Fruit fly (Drosophila melanogaster) whole organism, embryonic: ENCODE measurements around the gene GAPsec.

Source experiments
- B-H2 ChIP-seq: fragments of 200-800 bp; sonication (Bioruptor generic); optimal IDR thresholded peaks from 2 replicates; lab custom pipeline; 2018; ENCODE audit warnings: missing biosample characterization, mild to moderate bottlenecking, missing genetic modification characterization
- Bgb ChIP-seq: fragments of 200-800 bp; sonication (Bioruptor generic); IDR thresholded peaks from 2 replicates; pipeline ENCODE4 v1.3.6; 2022; ENCODE audit warnings: missing biosample characterization, missing genetic modification characterization; ENCODE audit not compliant: partially characterized antibody
- CG11093 ChIP-seq: fragments of 200-800 bp; sonication (Bioruptor generic); IDR thresholded peaks from 3 replicates; pipeline ENCODE4 v1.3.6; 2022; ENCODE audit warnings: missing biosample characterization, missing genetic modification characterization
- CG13287 ChIP-seq: fragments of 200-800 bp; sonication (Bioruptor generic); IDR thresholded peaks from 2 replicates; pipeline ENCODE4 v1.3.6; 2022; ENCODE audit warnings: missing biosample characterization, missing genetic modification characterization; ENCODE audit not compliant: partially characterized antibody
- CG14050 ChIP-seq: fragments of 200-800 bp; sonication (Bioruptor generic); IDR thresholded peaks from 3 replicates; pipeline ENCODE4 v1.3.6; 2022; ENCODE audit warnings: missing biosample characterization, missing genetic modification characterization
- CG14441 ChIP-seq: fragments of 200-800 bp; sonication (Bioruptor generic); IDR thresholded peaks from 2 replicates; pipeline ENCODE4 v1.3.6; 2022; ENCODE audit warnings: missing biosample characterization, missing genetic modification characterization
- CG16813 ChIP-seq: fragments of 200-800 bp; sonication (Bioruptor generic); IDR thresholded peaks from 3 replicates; pipeline ENCODE4 v1.3.6; 2022; ENCODE audit warnings: missing biosample characterization, missing genetic modification characterization; ENCODE audit not compliant: partially characterized antibody
- CG17361 ChIP-seq: fragments of 200-800 bp; sonication (Bioruptor generic); IDR thresholded peaks from 3 replicates; pipeline ENCODE4 v1.3.6; 2022; ENCODE audit warnings: missing biosample characterization, missing genetic modification characterization
- CG2116 ChIP-seq: fragments of 200-800 bp; sonication (Bioruptor generic); optimal IDR thresholded peaks from 3 replicates; lab custom pipeline; 2018; ENCODE audit warnings: missing biosample characterization, mild to moderate bottlenecking, missing genetic modification characterization
- CG3065 ChIP-seq: fragments of 200-800 bp; sonication (Bioruptor generic); optimal IDR thresholded peaks from 2 replicates; lab custom pipeline; 2016; ENCODE audit warnings: missing biosample characterization, missing genetic modification characterization
- CG4617 ChIP-seq: fragments of 200-800 bp; sonication (Bioruptor generic); optimal IDR thresholded peaks from 3 replicates; lab custom pipeline; 2016; ENCODE audit warnings: missing biosample characterization, missing genetic modification characterization, borderline replicate concordance
- CG4854 ChIP-seq: fragments of 200-800 bp; sonication (Bioruptor generic); optimal IDR thresholded peaks from 2 replicates; lab custom pipeline; 2016; ENCODE audit warnings: missing biosample characterization, missing genetic modification characterization, inconsistent platforms
- CG6175 ChIP-seq: fragments of 200-800 bp; sonication (Bioruptor generic); IDR thresholded peaks from 3 replicates; pipeline ENCODE4 v1.3.6; 2022; ENCODE audit warnings: missing biosample characterization, missing genetic modification characterization
- CG7357 ChIP-seq: fragments of 200-800 bp; sonication (Bioruptor generic); IDR thresholded peaks from 3 replicates; pipeline ENCODE4 v1.3.6; 2022; ENCODE audit warnings: missing biosample characterization, missing genetic modification characterization
- CG7372 ChIP-seq: fragments of 200-800 bp; sonication (Bioruptor generic); IDR thresholded peaks from 2 replicates; pipeline ENCODE4 v1.3.6; 2022; ENCODE audit warnings: missing biosample characterization, missing genetic modification characterization
- CG7963 ChIP-seq: fragments of 200-800 bp; sonication (Bioruptor generic); IDR thresholded peaks from 3 replicates; pipeline ENCODE4 v1.3.6; 2022; ENCODE audit warnings: missing biosample characterization, missing genetic modification characterization; ENCODE audit not compliant: partially characterized antibody
- CG8359 ChIP-seq: fragments of 200-800 bp; sonication (Bioruptor generic); optimal IDR thresholded peaks from 2 replicates; lab custom pipeline; 2017; ENCODE audit warnings: missing biosample characterization, mild to moderate bottlenecking, missing genetic modification characterization, borderline replicate concordance
- CrebB ChIP-seq: fragments of 200-800 bp; sonication (Bioruptor generic); optimal IDR thresholded peaks from 3 replicates; lab custom pipeline; 2018; ENCODE audit warnings: missing biosample characterization, mild to moderate bottlenecking, missing genetic modification characterization
- Dip2 ChIP-seq: fragments of 200-800 bp; sonication (Bioruptor generic); IDR thresholded peaks from 2 replicates; pipeline ENCODE4 v1.3.6; 2022; ENCODE audit warnings: missing biosample characterization, missing genetic modification characterization
- Doc3 ChIP-seq: fragments of 200-800 bp; sonication (Bioruptor generic); IDR thresholded peaks from 3 replicates; pipeline ENCODE4 v1.3.6; 2022; ENCODE audit warnings: missing biosample characterization, missing genetic modification characterization; ENCODE audit not compliant: partially characterized antibody
- MESR4 ChIP-seq: fragments of 200-800 bp; sonication (Bioruptor generic); optimal IDR thresholded peaks from 2 replicates; lab custom pipeline; 2018; ENCODE audit warnings: missing biosample characterization, mild to moderate bottlenecking, missing genetic modification characterization, moderate library complexity
- MTF-1 ChIP-seq: fragments of 200-800 bp; sonication (Bioruptor generic); optimal IDR thresholded peaks from 2 replicates; lab custom pipeline; 2018; ENCODE audit warnings: missing biosample characterization, mild to moderate bottlenecking, missing genetic modification characterization, borderline replicate concordance
- Mrtf ChIP-seq: fragments of 200-800 bp; sonication (Bioruptor generic); IDR thresholded peaks from 3 replicates; pipeline ENCODE4 v1.3.6; 2022; ENCODE audit warnings: missing biosample characterization, missing genetic modification characterization
- Neu2 ChIP-seq: fragments of 200-800 bp; sonication (Bioruptor generic); optimal IDR thresholded peaks from 3 replicates; lab custom pipeline; 2016; ENCODE audit warnings: missing biosample characterization, missing genetic modification characterization, borderline replicate concordance
- Oaz ChIP-seq: fragments of 200-800 bp; sonication (Bioruptor generic); IDR thresholded peaks from 2 replicates; pipeline ENCODE4 v1.3.6; 2022; ENCODE audit warnings: missing biosample characterization, missing genetic modification characterization
- Rx ChIP-seq: fragments of 200-800 bp; sonication (Bioruptor generic); IDR thresholded peaks from 2 replicates; pipeline ENCODE4 v1.3.6; 2022; ENCODE audit warnings: missing biosample characterization, missing genetic modification characterization
- bbx ChIP-seq: fragments of 200-800 bp; sonication (Bioruptor generic); IDR thresholded peaks from 2 replicates; pipeline ENCODE4 v1.3.6; 2022; ENCODE audit warnings: missing biosample characterization, missing genetic modification characterization; ENCODE audit not compliant: partially characterized antibody
- bigmax ChIP-seq: fragments of 200-800 bp; sonication (Bioruptor generic); optimal IDR thresholded peaks from 2 replicates; lab custom pipeline; 2018; ENCODE audit warnings: missing biosample characterization, mild to moderate bottlenecking, missing genetic modification characterization
- chif ChIP-seq, 2 experiments: fragments of 200-800 bp; sonication (Bioruptor generic); optimal IDR thresholded peaks; 3 replicates each; lab custom pipeline; 2016; ENCODE audit warnings: missing biosample characterization in 2 of 2, missing genetic modification characterization in 2 of 2
- da ChIP-seq: fragments of 200-800 bp; sonication (Bioruptor generic); optimal IDR thresholded peaks from 2 replicates; lab custom pipeline; 2016; ENCODE audit warnings: missing biosample characterization, missing genetic modification characterization
- nerfin-2 ChIP-seq: fragments of 200-800 bp; sonication (Bioruptor generic); IDR thresholded peaks from 2 replicates; pipeline ENCODE4 v1.3.6; 2022; ENCODE audit warnings: missing biosample characterization, missing genetic modification characterization; ENCODE audit not compliant: partially characterized antibody
- nom ChIP-seq: fragments of 200-800 bp; sonication (Bioruptor generic); optimal IDR thresholded peaks from 2 replicates; lab custom pipeline; 2017; ENCODE audit warnings: missing biosample characterization, missing genetic modification characterization, mild to moderate bottlenecking, moderate library complexity, missing genetic modification reagents
- org-1 ChIP-seq: fragments of 200-800 bp; sonication (Bioruptor generic); optimal IDR thresholded peaks from 2 replicates; lab custom pipeline; 2017; ENCODE audit warnings: missing biosample characterization, missing genetic modification characterization
- peb ChIP-seq: fragments of 200-800 bp; sonication (Bioruptor generic); IDR thresholded peaks from 2 replicates; pipeline ENCODE4 v1.3.6; 2022; ENCODE audit warnings: missing biosample characterization, missing genetic modification characterization
- pho ChIP-seq: fragments of 200-800 bp; sonication (Bioruptor generic); optimal IDR thresholded peaks from 2 replicates; lab custom pipeline; 2016; ENCODE audit warnings: missing biosample characterization, missing genetic modification characterization
- phol ChIP-seq: fragments of 200-800 bp; sonication (Bioruptor generic); optimal IDR thresholded peaks from 3 replicates; lab custom pipeline; 2018; ENCODE audit warnings: missing biosample characterization, mild to moderate bottlenecking, missing genetic modification characterization, moderate library complexity
- prd ChIP-seq, 3 experiments: fragments of >200 bp in 2 of 3; fragments of 200-800 bp in 1 of 3; sonication (Bioruptor generic) in 1 of 3; optimal IDR thresholded peaks in 2 of 3; IDR thresholded peaks in 1 of 3; 2 replicates in 2 of 3; 3 replicates in 1 of 3; pipeline versions ENCODE4 v1.3.6 to Lab custom; 2017 to 2022; ENCODE audit warnings: missing biosample characterization in 1 of 3, missing genetic modification characterization in 1 of 3
- pzg ChIP-seq: fragments of 200-800 bp; sonication (Bioruptor generic); optimal IDR thresholded peaks from 3 replicates; lab custom pipeline; 2018; ENCODE audit warnings: missing biosample characterization, mild to moderate bottlenecking, missing genetic modification characterization, moderate library complexity
- repo ChIP-seq: fragments of 200-800 bp; sonication (Bioruptor generic); optimal IDR thresholded peaks from 2 replicates; lab custom pipeline; 2016; ENCODE audit warnings: missing biosample characterization, missing genetic modification characterization
- tna ChIP-seq: fragments of 200-800 bp; sonication (Bioruptor generic); IDR thresholded peaks from 2 replicates; pipeline ENCODE4 v1.3.6; 2022; ENCODE audit warnings: missing biosample characterization, missing genetic modification characterization; ENCODE audit not compliant: partially characterized antibody
- ttk ChIP-seq: fragments of 200-800 bp; sonication (Bioruptor generic); IDR thresholded peaks from 2 replicates; pipeline ENCODE4 v2.1.2; 2022; ENCODE audit warnings: missing biosample characterization, missing genetic modification characterization
- unc-4 ChIP-seq: fragments of 200-800 bp; sonication (Bioruptor generic); IDR thresholded peaks from 2 replicates; pipeline ENCODE4 v1.3.6; 2022; ENCODE audit warnings: missing biosample characterization, missing genetic modification characterization; ENCODE audit not compliant: partially characterized antibody
- vnd ChIP-seq: fragments of 200-800 bp; sonication (Bioruptor generic); IDR thresholded peaks from 3 replicates; pipeline ENCODE4 v1.3.6; 2022; ENCODE audit warnings: missing biosample characterization, missing genetic modification characterization; ENCODE audit not compliant: partially characterized antibody
- vvl ChIP-seq: fragments of 200-800 bp; sonication (Bioruptor generic); IDR thresholded peaks from 2 replicates; pipeline ENCODE4 v1.3.6; 2022; ENCODE audit warnings: missing biosample characterization, missing genetic modification characterization
- wdn ChIP-seq: fragments of 200-800 bp; sonication (Bioruptor generic); IDR thresholded peaks from 2 replicates; pipeline ENCODE4 v1.3.6; 2022; ENCODE audit warnings: missing biosample characterization, missing genetic modification characterization
- zf30C ChIP-seq: fragments of 200-800 bp; sonication (Bioruptor generic); optimal IDR thresholded peaks from 3 replicates; lab custom pipeline; 2018; ENCODE audit warnings: missing biosample characterization, mild to moderate bottlenecking, missing genetic modification characterization

The GAPsec gene

dm6 chr3L:8623702-8624421 lies at the start of gene GAPsec, which contains the start of gene Zasp66 (continued):
- no peak for TF ChIP-seq zf30C (GFP tag; lab: Kevin White, UChicago)
- TF ChIP-seq tna (GFP tag; lab: Robert Waterston, UW) = 0 out of 2 replicates have a peak, but pooled peaks have one; percentile 23
- no peak for TF ChIP-seq wdn (GFP tag; lab: Robert Waterston, UW)
- TF ChIP-seq B-H2 (GFP tag; lab: Kevin White, UChicago) = no peak
- no peak for TF ChIP-seq bigmax (GFP tag; lab: Kevin White, UChicago)
- TF ChIP-seq pho = no peak
- TF ChIP-seq vnd = no peak; the same call in 2 of the 3 replicates
- no peak for TF ChIP-seq Mrtf (GFP tag; lab: Robert Waterston, UW)
- TF ChIP-seq CG17361 = no peak
- TF ChIP-seq prd (optimal IDR thresholded peaks at IDR 0.05; lab: Kevin White, UChicago) = no peak
- no peak for TF ChIP-seq prd (GFP tag; IDR thresholded peaks at IDR 0.05; lab: Robert Waterston, UW)
- no peak for TF ChIP-seq Oaz (GFP tag; lab: Robert Waterston, UW)
- no peak for TF ChIP-seq org-1
- no peak for TF ChIP-seq Rx (GFP tag; lab: Robert Waterston, UW)
- no peak for TF ChIP-seq Neu2 (GFP tag; lab: Kevin White, UChicago)
- TF ChIP-seq da = no peak
- peak; percentile 42 for TF ChIP-seq MESR4
- TF ChIP-seq nerfin-2 (GFP tag; lab: Robert Waterston, UW) = peak; percentile 20; the same call in 1 of the 2 replicates
- peak; percentile 54 for TF ChIP-seq CG4617 (GFP tag; lab: Kevin White, UChicago)
- peak; percentile 42 for TF ChIP-seq pzg (GFP tag; lab: Kevin White, UChicago)
- no peak for TF ChIP-seq CG7357 (GFP tag; lab: Robert Waterston, UW)
- TF ChIP-seq Bgb (GFP tag; lab: Robert Waterston, UW) = 0 out of 2 replicates have a peak, but pooled peaks have one; percentile 47
- TF ChIP-seq Doc3 (GFP tag; lab: Robert Waterston, UW) = peak; percentile 39; the same call in 1 of the 3 replicates
- TF ChIP-seq unc-4 (GFP tag; lab: Robert Waterston, UW) = peak; percentile 34; the same call in 1 of the 2 replicates
- no peak for TF ChIP-seq CG14050
- TF ChIP-seq CG6175 (GFP tag; lab: Robert Waterston, UW) = no peak
- TF ChIP-seq CG7963 (GFP tag; lab: Robert Waterston, UW) = no peak
- peak; percentile 33; the same call in 2 of the 3 replicates for TF ChIP-seq CG16813
- TF ChIP-seq bbx (GFP tag; lab: Robert Waterston, UW) = peak; percentile 39; the same call in 1 of the 2 replicates
- no peak for TF ChIP-seq peb (GFP tag; lab: Robert Waterston, UW)
- no peak for TF ChIP-seq CG14441 (GFP tag; lab: Robert Waterston, UW)
- peak; percentile 70 for TF ChIP-seq CG13287 (GFP tag; lab: Robert Waterston, UW)
- peak; percentile 85 for TF ChIP-seq CG2116 (GFP tag; lab: Kevin White, UChicago)
- TF ChIP-seq chif (GFP tag; optimal IDR thresholded peaks at IDR 0.05; lab: Kevin White, UChicago) = no peak

DNA sequence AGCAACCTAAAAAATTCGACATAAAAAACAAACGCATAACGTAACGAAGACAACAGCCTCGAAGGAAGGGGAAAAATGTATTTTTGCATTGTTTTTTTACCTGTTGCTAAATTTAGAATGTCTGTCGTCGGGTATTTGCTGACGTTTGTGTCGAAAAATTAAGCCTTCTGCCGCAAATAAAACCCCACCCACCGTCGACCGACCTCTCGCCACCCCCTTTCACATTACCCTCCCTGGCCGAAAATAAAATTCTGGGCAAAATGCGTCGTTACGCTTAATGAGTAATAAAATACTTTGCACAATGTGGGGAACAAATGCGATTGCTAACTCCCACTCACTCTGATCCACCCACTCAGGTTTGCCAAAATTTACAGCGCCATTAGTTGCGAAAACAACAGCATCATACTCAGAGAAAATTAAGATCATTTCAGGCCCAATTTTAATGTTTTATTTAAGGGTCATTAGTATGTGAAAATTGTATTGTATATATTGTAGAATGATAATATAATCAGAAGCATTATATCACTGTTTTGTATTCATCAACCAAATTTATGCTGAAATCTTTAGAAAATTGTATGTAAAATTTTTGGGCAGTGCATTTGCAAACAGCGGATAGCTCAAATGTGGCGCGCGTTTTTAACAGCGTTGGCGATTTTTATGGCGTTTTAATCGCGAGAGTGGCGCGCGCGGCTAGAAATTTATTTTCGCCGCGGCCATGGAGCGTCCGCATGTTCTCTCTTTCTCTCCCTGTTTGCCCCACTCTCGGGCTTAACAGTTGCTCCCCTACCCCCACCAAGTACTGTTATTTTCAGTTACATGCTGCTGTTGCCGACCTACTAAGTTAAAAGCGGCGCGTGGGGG lies 48.7 kb upstream of the GAPsec start:
- TF ChIP-seq ttk (GFP tag; lab: Robert Waterston, UW) (no peak), CG3065 (GFP tag; lab: Kevin White, UChicago) (no peak), Dip2 (GFP tag; lab: Robert Waterston, UW) (no peak), vvl (GFP tag; lab: Robert Waterston, UW) (no peak; the same call in 1 of the 2 replicates), CG8359 (peak; percentile 100), CG11093 (GFP tag; lab: Robert Waterston, UW) (0 out of 3 replicates have a peak, but pooled peaks have one; percentile 32), CG4854 (peak; percentile 36), repo (no peak), phol (peak; percentile 13), CrebB (tag; lab: Kevin White, UChicago) (peak; percentile 28), CG7372 (GFP tag; lab: Robert Waterston, UW) (no peak), MTF-1 (GFP tag; lab: Kevin White, UChicago) (no peak), nom (GFP tag; lab: Kevin White, UChicago) (no peak)
